Worm (Caenorhabditis elegans) whole organism, L3 larva: ENCODE results near the gene srlf-3.

ENCODE experiments used
- R02D3.7 ChIP-seq: fragments of 150-350 bp; optimal IDR thresholded peaks from 2 replicates; lab custom pipeline; 2014; ENCODE audit warnings: missing biosample characterization, missing genetic modification characterization
- ZK546.5 ChIP-seq: sonication (generic microtip); optimal IDR thresholded peaks from 2 replicates; lab custom pipeline; 2017; ENCODE audit warnings: missing biosample characterization, missing genetic modification characterization
- aly-2 ChIP-seq: fragments of 150-350 bp; optimal IDR thresholded peaks from 2 replicates; lab custom pipeline; 2014; ENCODE audit warnings: missing biosample characterization, missing genetic modification characterization
- ama-1 ChIP-seq: fragments of 150-350 bp; optimal IDR thresholded peaks from 2 replicates; lab custom pipeline; 2018
- ceh-16 ChIP-seq: sonication (generic microtip); optimal IDR thresholded peaks from 2 replicates; lab custom pipeline; 2017; ENCODE audit warnings: missing biosample characterization, missing genetic modification characterization
- ceh-28 ChIP-seq: fragments of 150-350 bp; optimal IDR thresholded peaks from 2 replicates; lab custom pipeline; 2014; ENCODE audit warnings: missing biosample characterization, missing genetic modification reagents, missing genetic modification characterization
- ceh-82 ChIP-seq: fragments of 150-350 bp; optimal IDR thresholded peaks from 2 replicates; lab custom pipeline; 2014; ENCODE audit warnings: missing biosample characterization, missing genetic modification characterization
- ceh-9 ChIP-seq: sonication (generic microtip); optimal IDR thresholded peaks from 2 replicates; lab custom pipeline; 2018; ENCODE audit warnings: missing biosample characterization, missing genetic modification characterization
- daf-12 ChIP-seq: fragments of 150-350 bp; optimal IDR thresholded peaks from 2 replicates; lab custom pipeline; 2014; ENCODE audit warnings: missing biosample characterization, missing genetic modification reagents, missing genetic modification characterization
- egl-27 ChIP-seq: sonication (generic microtip); optimal IDR thresholded peaks from 4 replicates; lab custom pipeline; 2017; ENCODE audit warnings: missing biosample characterization, missing genetic modification reagents, missing genetic modification characterization
- egl-5 ChIP-seq: fragments of 150-350 bp; optimal IDR thresholded peaks from 2 replicates; lab custom pipeline; 2017; ENCODE audit warnings: missing biosample characterization, missing genetic modification reagents, missing genetic modification characterization, inconsistent platforms
- elt-1 ChIP-seq: fragments of 150-350 bp; optimal IDR thresholded peaks from 2 replicates; lab custom pipeline; 2014; ENCODE audit warnings: missing biosample characterization, missing genetic modification characterization
- elt-2 ChIP-seq: sonication (generic microtip); optimal IDR thresholded peaks from 2 replicates; lab custom pipeline; 2016; ENCODE audit warnings: missing genetic modification reagents, mild to moderate bottlenecking, missing genetic modification characterization, missing compliant biosample characterization
- elt-3 ChIP-seq, 3 experiments: fragments of 150-350 bp in 1 of 3; sonication (generic microtip) in 2 of 3; optimal IDR thresholded peaks; 2 replicates in 2 of 3; 4 replicates in 1 of 3; lab custom pipeline; 2014 to 2017; ENCODE audit warnings: missing biosample characterization in 3 of 3, missing genetic modification characterization in 3 of 3
- eor-1 ChIP-seq, 2 experiments: fragments of 150-350 bp; optimal IDR thresholded peaks; 2 replicates each; lab custom pipeline; 2014 to 2018; ENCODE audit warnings: missing biosample characterization in 2 of 2, missing genetic modification characterization in 2 of 2
- fkh-10 ChIP-seq: sonication (generic microtip); optimal IDR thresholded peaks from 2 replicates; lab custom pipeline; 2017; ENCODE audit warnings: missing biosample characterization, missing genetic modification reagents, missing genetic modification characterization
- fkh-2 ChIP-seq: fragments of 150-350 bp; optimal IDR thresholded peaks from 2 replicates; lab custom pipeline; 2014; ENCODE audit warnings: missing biosample characterization, missing genetic modification reagents, missing genetic modification characterization
- fos-1 ChIP-seq: fragments of 150-350 bp; optimal IDR thresholded peaks from 2 replicates; lab custom pipeline; 2014; ENCODE audit warnings: missing biosample characterization, missing genetic modification characterization
- hmg-11 ChIP-seq: sonication (generic microtip); optimal IDR thresholded peaks from 2 replicates; lab custom pipeline; 2016; ENCODE audit warnings: missing genetic modification characterization, missing compliant biosample characterization
- jun-1 ChIP-seq: fragments of 150-350 bp; optimal IDR thresholded peaks from 2 replicates; lab custom pipeline; 2014; ENCODE audit warnings: missing biosample characterization, missing genetic modification reagents, missing genetic modification characterization
- lin-15B ChIP-seq: fragments of 150-350 bp; optimal IDR thresholded peaks from 2 replicates; lab custom pipeline; 2014; ENCODE audit warnings: missing biosample characterization, missing genetic modification characterization
- lin-39 ChIP-seq: fragments of 150-350 bp; optimal IDR thresholded peaks from 2 replicates; lab custom pipeline; 2018; ENCODE audit warnings: missing biosample characterization, missing genetic modification reagents, missing genetic modification characterization
- lsy-12 ChIP-seq: sonication (generic microtip); optimal IDR thresholded peaks from 2 replicates; lab custom pipeline; 2016; ENCODE audit warnings: mild to moderate bottlenecking, missing genetic modification characterization, missing compliant biosample characterization
- mdl-1 ChIP-seq: fragments of 150-350 bp; optimal IDR thresholded peaks from 2 replicates; lab custom pipeline; 2014; ENCODE audit warnings: missing biosample characterization, missing genetic modification characterization
- mml-1 ChIP-seq: fragments of 150-350 bp; sonication (generic microtip); optimal IDR thresholded peaks from 3 replicates; lab custom pipeline; 2014; ENCODE audit warnings: missing biosample characterization, missing genetic modification characterization
- nfya-1 ChIP-seq: sonication (generic microtip); optimal IDR thresholded peaks from 2 replicates; lab custom pipeline; 2017; ENCODE audit warnings: missing genetic modification characterization, mild to moderate bottlenecking, missing compliant biosample characterization, antibody characterized with exemption, moderate library complexity; ENCODE audit not compliant: insufficient read depth
- nhr-11 ChIP-seq: fragments of 150-350 bp; optimal IDR thresholded peaks from 2 replicates; lab custom pipeline; 2014; ENCODE audit warnings: missing biosample characterization, missing genetic modification characterization
- nhr-12 ChIP-seq: fragments of 150-350 bp; optimal IDR thresholded peaks from 2 replicates; lab custom pipeline; 2014; ENCODE audit warnings: missing biosample characterization, missing genetic modification characterization
- nhr-23 ChIP-seq: fragments of 150-350 bp; optimal IDR thresholded peaks from 2 replicates; lab custom pipeline; 2014; ENCODE audit warnings: missing biosample characterization, missing genetic modification reagents, missing genetic modification characterization
- nhr-237 ChIP-seq: fragments of 150-350 bp; optimal IDR thresholded peaks from 2 replicates; lab custom pipeline; 2014; ENCODE audit warnings: missing biosample characterization, missing genetic modification characterization
- nhr-25 ChIP-seq: sonication (generic microtip); optimal IDR thresholded peaks from 2 replicates; lab custom pipeline; 2017; ENCODE audit warnings: missing biosample characterization, missing genetic modification characterization
- nhr-28 ChIP-seq: fragments of 150-350 bp; optimal IDR thresholded peaks from 2 replicates; lab custom pipeline; 2014; ENCODE audit warnings: missing biosample characterization, missing genetic modification characterization
- nhr-43 ChIP-seq: sonication (generic microtip); optimal IDR thresholded peaks from 2 replicates; lab custom pipeline; 2016; ENCODE audit warnings: mild to moderate bottlenecking, missing genetic modification characterization, missing compliant biosample characterization; ENCODE audit not compliant: poor library complexity, severe bottlenecking
- nhr-67 ChIP-seq: fragments of 150-350 bp; optimal IDR thresholded peaks from 2 replicates; lab custom pipeline; 2014; ENCODE audit warnings: missing biosample characterization, missing genetic modification characterization
- nhr-76 ChIP-seq: fragments of 150-350 bp; sonication (generic microtip); optimal IDR thresholded peaks from 5 replicates; lab custom pipeline; 2014; ENCODE audit warnings: missing biosample characterization, missing genetic modification characterization
- nhr-77 ChIP-seq: fragments of 150-350 bp; optimal IDR thresholded peaks from 2 replicates; lab custom pipeline; 2014; ENCODE audit warnings: missing biosample characterization, missing genetic modification characterization
- pha-4 ChIP-seq: fragments of 150-350 bp; optimal IDR thresholded peaks from 2 replicates; lab custom pipeline; 2014; ENCODE audit warnings: missing biosample characterization, missing genetic modification reagents, missing genetic modification characterization
- pqm-1 ChIP-seq: fragments of 150-350 bp; optimal IDR thresholded peaks from 2 replicates; lab custom pipeline; 2017; ENCODE audit warnings: missing biosample characterization, missing genetic modification characterization, inconsistent platforms
- sea-2 ChIP-seq: fragments of 150-350 bp; sonication (generic microtip); optimal IDR thresholded peaks from 4 replicates; lab custom pipeline; 2014; ENCODE audit warnings: missing biosample characterization, missing genetic modification reagents, missing genetic modification characterization
- skn-1 ChIP-seq: fragments of 150-350 bp; optimal IDR thresholded peaks from 2 replicates; lab custom pipeline; 2014; ENCODE audit warnings: missing biosample characterization, missing genetic modification characterization
- snpc-4 ChIP-seq: fragments of 150-350 bp; optimal IDR thresholded peaks from 2 replicates; lab custom pipeline; 2014; ENCODE audit warnings: missing biosample characterization, missing genetic modification characterization
- tbx-2 ChIP-seq: sonication (generic microtip); optimal IDR thresholded peaks from 2 replicates; lab custom pipeline; 2016; ENCODE audit warnings: mild to moderate bottlenecking, missing genetic modification characterization, missing compliant biosample characterization
- unc-39 ChIP-seq: sonication (generic microtip); optimal IDR thresholded peaks from 4 replicates; lab custom pipeline; 2017; ENCODE audit warnings: missing biosample characterization, missing genetic modification characterization
- unc-62 ChIP-seq: fragments of 150-350 bp; sonication (generic microtip); optimal IDR thresholded peaks from 4 replicates; lab custom pipeline; 2014; ENCODE audit warnings: missing biosample characterization, missing genetic modification reagents, missing genetic modification characterization
- zag-1 ChIP-seq: fragments of 150-350 bp; optimal IDR thresholded peaks from 2 replicates; lab custom pipeline; 2014; ENCODE audit warnings: missing biosample characterization, missing genetic modification characterization
- ztf-11 ChIP-seq: fragments of 150-350 bp; optimal IDR thresholded peaks from 2 replicates; lab custom pipeline; 2014; ENCODE audit warnings: missing biosample characterization, missing genetic modification characterization
- ztf-4 ChIP-seq: fragments of 150-350 bp; optimal IDR thresholded peaks from 2 replicates; lab custom pipeline; 2014; ENCODE audit warnings: missing biosample characterization, missing genetic modification characterization

The srlf-3 gene

ce11 chrIV:8530042-8531027 is 43.1 kb downstream of the srlf-3 start:
- TF ChIP-seq mdl-1 (tag; lab: Kevin White, UChicago) = peak; percentile 73
- peak; percentile 60 for TF ChIP-seq pha-4 (tag; lab: Kevin White, UChicago)
- TF ChIP-seq nhr-67 = no peak
- peak; percentile 45 for TF ChIP-seq ztf-4 (tag; lab: Kevin White, UChicago)
- no peak for TF ChIP-seq snpc-4 (tag; lab: Kevin White, UChicago)
- TF ChIP-seq ceh-16 (tag; lab: Kevin White, UChicago) = no peak
- no peak for TF ChIP-seq lin-15B (tag; lab: Kevin White, UChicago)
- TF ChIP-seq zag-1 (tag; lab: Kevin White, UChicago) = no peak
- TF ChIP-seq skn-1 (tag; lab: Kevin White, UChicago) = peak; percentile 45
- TF ChIP-seq nhr-23 (tag; lab: Kevin White, UChicago) = peak; percentile 92
- TF ChIP-seq nhr-12 = no peak
- TF ChIP-seq lsy-12 (tag; lab: Kevin White, UChicago) = peak; percentile 50
- peak; percentile 48 for TF ChIP-seq nhr-25 (tag; lab: Kevin White, UChicago)
- TF ChIP-seq nhr-28 = no peak
- peak; percentile 87 for TF ChIP-seq fos-1
- no peak for TF ChIP-seq ama-1 (lab: Kevin White, UChicago)
- no peak for TF ChIP-seq fkh-10
- TF ChIP-seq ztf-11 (tag; lab: Kevin White, UChicago) = no peak
- TF ChIP-seq tbx-2 (tag; lab: Kevin White, UChicago) = no peak
- TF ChIP-seq nhr-11 (tag; lab: Kevin White, UChicago) = no peak
- no peak for TF ChIP-seq nhr-76 (tag; lab: Kevin White, UChicago)
- no peak for TF ChIP-seq sea-2 (GFP tag; lab: Kevin White, UChicago)
- peak; percentile 69 for TF ChIP-seq unc-62 (GFP tag; lab: Kevin White, UChicago)
- TF ChIP-seq mml-1 (tag; lab: Kevin White, UChicago) = no peak
- no peak for TF ChIP-seq ceh-82 (tag; lab: Kevin White, UChicago)
- peak; percentile 95 for TF ChIP-seq jun-1 (tag; lab: Kevin White, UChicago)
- TF ChIP-seq daf-12 (tag; lab: Kevin White, UChicago) = no peak
- no peak for TF ChIP-seq R02D3.7 (tag; lab: Kevin White, UChicago)
- TF ChIP-seq egl-5 (tag; lab: Kevin White, UChicago) = no peak
- no peak for TF ChIP-seq fkh-2
- TF ChIP-seq nhr-43 (tag; lab: Kevin White, UChicago) = peak; percentile 85
- peak; percentile 65 for TF ChIP-seq egl-27 (tag; lab: Kevin White, UChicago)
- TF ChIP-seq ceh-28 = peak; percentile 64
- peak; percentile 100 for TF ChIP-seq elt-2
- no peak for TF ChIP-seq eor-1 (tag; optimal IDR thresholded peaks at IDR 0.05; lab: Kevin White, UChicago)
- no peak for TF ChIP-seq nhr-237 (tag; lab: Kevin White, UChicago)
- no peak for TF ChIP-seq ceh-9 (tag; lab: Kevin White, UChicago)
- TF ChIP-seq pqm-1 (tag; lab: Kevin White, UChicago) = peak; percentile 99
- TF ChIP-seq unc-39 = no peak
- TF ChIP-seq aly-2 (tag; lab: Kevin White, UChicago) = no peak
- peak; percentile 37 for TF ChIP-seq elt-1 (tag; lab: Kevin White, UChicago)
- TF ChIP-seq elt-3 (tag; optimal IDR thresholded peaks at IDR 0.05; lab: Kevin White, UChicago) = peak; percentile 95 to 99 (median 95)
- TF ChIP-seq hmg-11 = no peak
- TF ChIP-seq nfya-1 (tag; lab: Kevin White, UChicago) = no peak
- TF ChIP-seq nhr-77 (tag; lab: Kevin White, UChicago) = no peak
- TF ChIP-seq ZK546.5 (tag; lab: Kevin White, UChicago) = no peak
- no peak for TF ChIP-seq lin-39 (tag; lab: Kevin White, UChicago)
